Worm (Caenorhabditis elegans) whole organism, L3 larva: Measurements from ENCODE around the gene C49H3.16.

Experiments used
- ZK546.5 ChIP-seq: sonication (generic microtip); optimal IDR thresholded peaks from 2 replicates; lab custom pipeline; 2017; ENCODE audit warnings: missing biosample characterization, missing genetic modification characterization
- aly-2 ChIP-seq: fragments of 150-350 bp; optimal IDR thresholded peaks from 2 replicates; lab custom pipeline; 2014; ENCODE audit warnings: missing biosample characterization, missing genetic modification characterization
- ceh-28 ChIP-seq: fragments of 150-350 bp; optimal IDR thresholded peaks from 2 replicates; lab custom pipeline; 2014; ENCODE audit warnings: missing biosample characterization, missing genetic modification reagents, missing genetic modification characterization
- ceh-9 ChIP-seq: sonication (generic microtip); optimal IDR thresholded peaks from 2 replicates; lab custom pipeline; 2018; ENCODE audit warnings: missing biosample characterization, missing genetic modification characterization
- daf-12 ChIP-seq: fragments of 150-350 bp; optimal IDR thresholded peaks from 2 replicates; lab custom pipeline; 2014; ENCODE audit warnings: missing biosample characterization, missing genetic modification reagents, missing genetic modification characterization
- egl-27 ChIP-seq: sonication (generic microtip); optimal IDR thresholded peaks from 4 replicates; lab custom pipeline; 2017; ENCODE audit warnings: missing biosample characterization, missing genetic modification reagents, missing genetic modification characterization
- egl-5 ChIP-seq: fragments of 150-350 bp; optimal IDR thresholded peaks from 2 replicates; lab custom pipeline; 2017; ENCODE audit warnings: missing biosample characterization, missing genetic modification reagents, missing genetic modification characterization, inconsistent platforms
- elt-1 ChIP-seq: fragments of 150-350 bp; optimal IDR thresholded peaks from 2 replicates; lab custom pipeline; 2014; ENCODE audit warnings: missing biosample characterization, missing genetic modification characterization
- elt-3 ChIP-seq, 3 experiments: fragments of 150-350 bp in 1 of 3; sonication (generic microtip) in 2 of 3; optimal IDR thresholded peaks; 2 replicates in 2 of 3; 4 replicates in 1 of 3; lab custom pipeline; 2014 to 2017; ENCODE audit warnings: missing biosample characterization in 3 of 3, missing genetic modification characterization in 3 of 3
- fkh-10 ChIP-seq: sonication (generic microtip); optimal IDR thresholded peaks from 2 replicates; lab custom pipeline; 2017; ENCODE audit warnings: missing biosample characterization, missing genetic modification reagents, missing genetic modification characterization
- fos-1 ChIP-seq: fragments of 150-350 bp; optimal IDR thresholded peaks from 2 replicates; lab custom pipeline; 2014; ENCODE audit warnings: missing biosample characterization, missing genetic modification characterization
- hmg-11 ChIP-seq: sonication (generic microtip); optimal IDR thresholded peaks from 2 replicates; lab custom pipeline; 2016; ENCODE audit warnings: missing genetic modification characterization, missing compliant biosample characterization
- jun-1 ChIP-seq: fragments of 150-350 bp; optimal IDR thresholded peaks from 2 replicates; lab custom pipeline; 2014; ENCODE audit warnings: missing biosample characterization, missing genetic modification reagents, missing genetic modification characterization
- lin-15B ChIP-seq: fragments of 150-350 bp; optimal IDR thresholded peaks from 2 replicates; lab custom pipeline; 2014; ENCODE audit warnings: missing biosample characterization, missing genetic modification characterization
- lin-39 ChIP-seq: fragments of 150-350 bp; optimal IDR thresholded peaks from 2 replicates; lab custom pipeline; 2018; ENCODE audit warnings: missing biosample characterization, missing genetic modification reagents, missing genetic modification characterization
- lsy-12 ChIP-seq: sonication (generic microtip); optimal IDR thresholded peaks from 2 replicates; lab custom pipeline; 2016; ENCODE audit warnings: mild to moderate bottlenecking, missing genetic modification characterization, missing compliant biosample characterization
- mml-1 ChIP-seq: fragments of 150-350 bp; sonication (generic microtip); optimal IDR thresholded peaks from 3 replicates; lab custom pipeline; 2014; ENCODE audit warnings: missing biosample characterization, missing genetic modification characterization
- nfya-1 ChIP-seq: sonication (generic microtip); optimal IDR thresholded peaks from 2 replicates; lab custom pipeline; 2017; ENCODE audit warnings: missing genetic modification characterization, mild to moderate bottlenecking, missing compliant biosample characterization, antibody characterized with exemption, moderate library complexity; ENCODE audit not compliant: insufficient read depth
- nhr-11 ChIP-seq: fragments of 150-350 bp; optimal IDR thresholded peaks from 2 replicates; lab custom pipeline; 2014; ENCODE audit warnings: missing biosample characterization, missing genetic modification characterization
- nhr-23 ChIP-seq: fragments of 150-350 bp; optimal IDR thresholded peaks from 2 replicates; lab custom pipeline; 2014; ENCODE audit warnings: missing biosample characterization, missing genetic modification reagents, missing genetic modification characterization
- nhr-237 ChIP-seq: fragments of 150-350 bp; optimal IDR thresholded peaks from 2 replicates; lab custom pipeline; 2014; ENCODE audit warnings: missing biosample characterization, missing genetic modification characterization
- nhr-43 ChIP-seq: sonication (generic microtip); optimal IDR thresholded peaks from 2 replicates; lab custom pipeline; 2016; ENCODE audit warnings: mild to moderate bottlenecking, missing genetic modification characterization, missing compliant biosample characterization; ENCODE audit not compliant: poor library complexity, severe bottlenecking
- nhr-67 ChIP-seq: fragments of 150-350 bp; optimal IDR thresholded peaks from 2 replicates; lab custom pipeline; 2014; ENCODE audit warnings: missing biosample characterization, missing genetic modification characterization
- nhr-76 ChIP-seq: fragments of 150-350 bp; sonication (generic microtip); optimal IDR thresholded peaks from 5 replicates; lab custom pipeline; 2014; ENCODE audit warnings: missing biosample characterization, missing genetic modification characterization
- nhr-77 ChIP-seq: fragments of 150-350 bp; optimal IDR thresholded peaks from 2 replicates; lab custom pipeline; 2014; ENCODE audit warnings: missing biosample characterization, missing genetic modification characterization
- pha-4 ChIP-seq: fragments of 150-350 bp; optimal IDR thresholded peaks from 2 replicates; lab custom pipeline; 2014; ENCODE audit warnings: missing biosample characterization, missing genetic modification reagents, missing genetic modification characterization
- pqm-1 ChIP-seq: fragments of 150-350 bp; optimal IDR thresholded peaks from 2 replicates; lab custom pipeline; 2017; ENCODE audit warnings: missing biosample characterization, missing genetic modification characterization, inconsistent platforms
- sea-2 ChIP-seq: fragments of 150-350 bp; sonication (generic microtip); optimal IDR thresholded peaks from 4 replicates; lab custom pipeline; 2014; ENCODE audit warnings: missing biosample characterization, missing genetic modification reagents, missing genetic modification characterization
- skn-1 ChIP-seq: fragments of 150-350 bp; optimal IDR thresholded peaks from 2 replicates; lab custom pipeline; 2014; ENCODE audit warnings: missing biosample characterization, missing genetic modification characterization
- snpc-4 ChIP-seq: fragments of 150-350 bp; optimal IDR thresholded peaks from 2 replicates; lab custom pipeline; 2014; ENCODE audit warnings: missing biosample characterization, missing genetic modification characterization
- tbx-2 ChIP-seq: sonication (generic microtip); optimal IDR thresholded peaks from 2 replicates; lab custom pipeline; 2016; ENCODE audit warnings: mild to moderate bottlenecking, missing genetic modification characterization, missing compliant biosample characterization
- unc-39 ChIP-seq: sonication (generic microtip); optimal IDR thresholded peaks from 4 replicates; lab custom pipeline; 2017; ENCODE audit warnings: missing biosample characterization, missing genetic modification characterization
- unc-62 ChIP-seq: fragments of 150-350 bp; sonication (generic microtip); optimal IDR thresholded peaks from 4 replicates; lab custom pipeline; 2014; ENCODE audit warnings: missing biosample characterization, missing genetic modification reagents, missing genetic modification characterization
- ztf-11 ChIP-seq: fragments of 150-350 bp; optimal IDR thresholded peaks from 2 replicates; lab custom pipeline; 2014; ENCODE audit warnings: missing biosample characterization, missing genetic modification characterization

The C49H3.16 gene

ce11 chrIV:7920126-7920525, at the start of gene C49H3.16:
TSS of gene C49H3.16 (plus strand) at chrIV:7920426.
- TF ChIP-seq egl-5 (tag; lab: Kevin White, UChicago) (no peak), daf-12 (tag; lab: Kevin White, UChicago) (no peak), pqm-1 (tag; lab: Kevin White, UChicago) (no peak), egl-27 (tag; lab: Kevin White, UChicago) (no peak), snpc-4 (tag; lab: Kevin White, UChicago) (no peak), nhr-11 (no peak), lin-39 (tag; lab: Kevin White, UChicago) (no peak), nhr-43 (tag; lab: Kevin White, UChicago) (no peak), fkh-10 (GFP tag; lab: Kevin White, UChicago) (no peak), nhr-77 (tag; lab: Kevin White, UChicago) (no peak), mml-1 (tag; lab: Kevin White, UChicago) (no peak)

ce11 chrIV:7870451-7870850, 49.8 kb upstream of the C49H3.16 start, which contains the start of gene T06C10.3:
TSS of gene T06C10.3 (plus strand) at chrIV:7870751.
- TF ChIP-seq nhr-237 (tag; lab: Kevin White, UChicago), result no peak
- TF ChIP-seq mml-1 (tag; lab: Kevin White, UChicago), result no peak
- TF ChIP-seq jun-1 (tag; lab: Kevin White, UChicago), result no peak
- TF ChIP-seq pha-4 (tag; lab: Kevin White, UChicago), result no peak
- TF ChIP-seq egl-5 (tag; lab: Kevin White, UChicago), result no peak
- TF ChIP-seq ceh-9 (tag; lab: Kevin White, UChicago), result no peak
- TF ChIP-seq nfya-1 (tag; lab: Kevin White, UChicago), result no peak
- TF ChIP-seq fos-1 (tag; lab: Kevin White, UChicago), result no peak
- TF ChIP-seq unc-62 (GFP tag; lab: Kevin White, UChicago), result no peak
- TF ChIP-seq nhr-76 (tag; lab: Kevin White, UChicago), result no peak
- no peak for TF ChIP-seq lin-15B (tag; lab: Kevin White, UChicago)
- TF ChIP-seq tbx-2, result no peak
- no peak for TF ChIP-seq sea-2 (GFP tag; lab: Kevin White, UChicago)
- no peak for TF ChIP-seq lsy-12 (tag; lab: Kevin White, UChicago)
- TF ChIP-seq aly-2 (tag; lab: Kevin White, UChicago), result no peak

ce11 chrIV:7877255-7877654, 43.0 kb upstream of the C49H3.16 start:
- TF ChIP-seq ceh-28 (tag; lab: Kevin White, UChicago) (no peak), pqm-1 (tag; lab: Kevin White, UChicago) (no peak), lsy-12 (tag; lab: Kevin White, UChicago) (no peak), ceh-9 (tag; lab: Kevin White, UChicago) (no peak)

ce11 chrIV:7877781-7878180, 42.4 kb upstream of the C49H3.16 start, which contains the start of gene kin-26:
TSS of gene kin-26 (minus strand) at chrIV:7877881.
- no peak for TF ChIP-seq elt-1
- TF ChIP-seq pqm-1 (tag; lab: Kevin White, UChicago), result no peak
- no peak for TF ChIP-seq ztf-11 (tag; lab: Kevin White, UChicago)
- no peak for TF ChIP-seq fos-1 (tag; lab: Kevin White, UChicago)
- TF ChIP-seq skn-1 (tag; lab: Kevin White, UChicago), result no peak
- TF ChIP-seq hmg-11 (tag; lab: Kevin White, UChicago), result no peak
- TF ChIP-seq jun-1 (tag; lab: Kevin White, UChicago), result no peak
- TF ChIP-seq nhr-76 (tag; lab: Kevin White, UChicago), result no peak
- TF ChIP-seq, all 47 proteins: peak for 0

ce11 chrIV:7879017-7879416, 41.2 kb upstream of the C49H3.16 start, which contains the start of gene srt-73:
TSS of gene srt-73 (plus strand) at chrIV:7879317.
- TF ChIP-seq elt-3 (tag; optimal IDR thresholded peaks at IDR 0.05; lab: Kevin White, UChicago) (no peak), lin-15B (tag; lab: Kevin White, UChicago) (no peak), sea-2 (GFP tag; lab: Kevin White, UChicago) (no peak), egl-27 (tag; lab: Kevin White, UChicago) (no peak), nhr-67 (tag; lab: Kevin White, UChicago) (no peak), nfya-1 (tag; lab: Kevin White, UChicago) (no peak), jun-1 (tag; lab: Kevin White, UChicago) (no peak), ZK546.5 (tag; lab: Kevin White, UChicago) (no peak), skn-1 (tag; lab: Kevin White, UChicago) (no peak), lin-39 (tag; lab: Kevin White, UChicago) (no peak), snpc-4 (tag; lab: Kevin White, UChicago) (no peak), nhr-23 (tag; lab: Kevin White, UChicago) (no peak), unc-62 (GFP tag; lab: Kevin White, UChicago) (no peak), elt-1 (no peak), unc-39 (tag; lab: Kevin White, UChicago) (no peak)
